Worm (Caenorhabditis elegans): ENCODE measurements around the gene C14A6.8.

ce11 chrV:18184910-18185309 is 13.4 kb upstream of the C14A6.8 start, which contains the start of gene C31G12.3:
- TF ChIP-seq madf-6 (GFP tag; IDR thresholded peaks at IDR 0.05) (no peak), mcd-1 (GFP tag; IDR thresholded peaks at IDR 0.05) (no peak), snpc-4 (GFP tag; optimal IDR thresholded peaks at IDR 0.05) (no peak), snpc-4 (tag; optimal IDR thresholded peaks at IDR 0.05) (no peak), C06A6.2 (GFP tag; conservative IDR thresholded peaks at IDR 0.05) (no peak), F57C9.4 (tag; optimal IDR thresholded peaks at IDR 0.05) (no peak), sdz-38 (tag; optimal IDR thresholded peaks at IDR 0.05) (no peak)
